Worm (Caenorhabditis elegans): ENCODE data around the gene nduv-3.

The nduv-3 gene

ce11 chrIV:2599634-2600033, 41.5 kb upstream of the nduv-3 start (continued):
- TF ChIP-seq fkh-2 (tag; optimal IDR thresholded peaks at IDR 0.05) (no peak), nhr-43 (tag; optimal IDR thresholded peaks at IDR 0.05; ENCODE audit: poor library complexity, severe bottlenecking) (peak; percentile 49), fkh-10 (GFP tag; optimal IDR thresholded peaks at IDR 0.05) (peak; percentile 68), unc-62 (GFP tag; optimal IDR thresholded peaks at IDR 0.05) (peak; percentile 40), fos-1 (tag; optimal IDR thresholded peaks at IDR 0.05) (peak; percentile 45), nhr-77 (tag; optimal IDR thresholded peaks at IDR 0.05) (no peak), unc-39 (tag; optimal IDR thresholded peaks at IDR 0.05) (no peak)

- no peak for TF ChIP-seq ceh-82 (tag; optimal IDR thresholded peaks at IDR 0.05)
- TF ChIP-seq snpc-4 (tag; optimal IDR thresholded peaks at IDR 0.05), result no peak
- peak; percentile 16 for TF ChIP-seq hmg-11 (tag; optimal IDR thresholded peaks at IDR 0.05)
- TF ChIP-seq nhr-28 (tag; optimal IDR thresholded peaks at IDR 0.05), result no peak
Observed at ce11 chrIV:2600841-2601240, 40.3 kb upstream of the nduv-3 start, which contains the start of gene epg-9. Gene epg-9 (plus strand): TSS chrIV:2601141.

ce11 chrIV:2601988-2602861, 38.9 kb upstream of the nduv-3 start:
- peak; percentile 90 for TF ChIP-seq mdl-1 (tag; optimal IDR thresholded peaks at IDR 0.05)
- peak; percentile 90 for TF ChIP-seq ztf-4 (tag; optimal IDR thresholded peaks at IDR 0.05)
- TF ChIP-seq nhr-25 (tag; optimal IDR thresholded peaks at IDR 0.05), result peak; percentile 99
- peak; percentile 86 for TF ChIP-seq mml-1 (tag; optimal IDR thresholded peaks at IDR 0.05)
- peak; percentile 44 to 83 (median 80) for TF ChIP-seq elt-3 (tag; optimal IDR thresholded peaks at IDR 0.05)
- TF ChIP-seq sea-2 (GFP tag; optimal IDR thresholded peaks at IDR 0.05), result peak; percentile 22
- peak; percentile 81 for TF ChIP-seq tbx-2 (tag; optimal IDR thresholded peaks at IDR 0.05)
- peak; percentile 47 for TF ChIP-seq zag-1 (tag; optimal IDR thresholded peaks at IDR 0.05)
- TF ChIP-seq unc-39 (tag; optimal IDR thresholded peaks at IDR 0.05), result no peak
- TF ChIP-seq ZK546.5 (tag; optimal IDR thresholded peaks at IDR 0.05), result no peak
- TF ChIP-seq ceh-82 (tag; optimal IDR thresholded peaks at IDR 0.05), result peak; percentile 5
- TF ChIP-seq nhr-23 (tag; optimal IDR thresholded peaks at IDR 0.05), result peak; percentile 99
- TF ChIP-seq R02D3.7 (tag; optimal IDR thresholded peaks at IDR 0.05), result peak; percentile 70
- no peak for TF ChIP-seq nhr-67 (tag; optimal IDR thresholded peaks at IDR 0.05)
- peak; percentile 96 for TF ChIP-seq skn-1 (tag; optimal IDR thresholded peaks at IDR 0.05)
- TF ChIP-seq ceh-16 (tag; optimal IDR thresholded peaks at IDR 0.05), result no peak
- no peak for TF ChIP-seq nhr-12 (tag; optimal IDR thresholded peaks at IDR 0.05)
- peak; percentile 60 for TF ChIP-seq elt-1 (tag; optimal IDR thresholded peaks at IDR 0.05)
- no peak for TF ChIP-seq nhr-237 (tag; optimal IDR thresholded peaks at IDR 0.05)
- TF ChIP-seq nfya-1 (tag; optimal IDR thresholded peaks at IDR 0.05; ENCODE audit: insufficient read depth), result peak; percentile 96
- peak; percentile 96 for TF ChIP-seq elt-2 (tag; optimal IDR thresholded peaks at IDR 0.05)
- TF ChIP-seq ama-1 (optimal IDR thresholded peaks at IDR 0.05), result peak; percentile 96
- peak; percentile 73 for TF ChIP-seq lin-39 (tag; optimal IDR thresholded peaks at IDR 0.05)
- TF ChIP-seq pqm-1 (tag; optimal IDR thresholded peaks at IDR 0.05), result peak; percentile 97
- TF ChIP-seq nhr-43 (tag; optimal IDR thresholded peaks at IDR 0.05; ENCODE audit: poor library complexity, severe bottlenecking), result peak; percentile 98
- TF ChIP-seq ceh-9 (tag; optimal IDR thresholded peaks at IDR 0.05), result no peak
- TF ChIP-seq jun-1 (tag; optimal IDR thresholded peaks at IDR 0.05), result peak; percentile 99
- peak; percentile 65 for TF ChIP-seq fos-1 (tag; optimal IDR thresholded peaks at IDR 0.05)
- TF ChIP-seq egl-5 (tag; optimal IDR thresholded peaks at IDR 0.05), result peak; percentile 39
- TF ChIP-seq egl-27 (tag; optimal IDR thresholded peaks at IDR 0.05), result peak; percentile 79
- TF ChIP-seq lin-15B (tag; optimal IDR thresholded peaks at IDR 0.05), result peak; percentile 82
- peak; percentile 51 for TF ChIP-seq nhr-76 (tag; optimal IDR thresholded peaks at IDR 0.05)
- TF ChIP-seq snpc-4 (tag; optimal IDR thresholded peaks at IDR 0.05), result peak; percentile 84
- peak; percentile 97 for TF ChIP-seq lsy-12 (tag; optimal IDR thresholded peaks at IDR 0.05)
- TF ChIP-seq daf-12 (tag; optimal IDR thresholded peaks at IDR 0.05), result no peak
- TF ChIP-seq fkh-2 (tag; optimal IDR thresholded peaks at IDR 0.05), result no peak
- TF ChIP-seq pha-4 (tag; optimal IDR thresholded peaks at IDR 0.05), result peak; percentile 99
- TF ChIP-seq nhr-77 (tag; optimal IDR thresholded peaks at IDR 0.05), result peak; percentile 70
- TF ChIP-seq unc-62 (GFP tag; optimal IDR thresholded peaks at IDR 0.05), result peak; percentile 86
- peak; percentile 72 for TF ChIP-seq nhr-28 (tag; optimal IDR thresholded peaks at IDR 0.05)
- peak; percentile 91 for TF ChIP-seq nhr-11 (tag; optimal IDR thresholded peaks at IDR 0.05)
- no peak for TF ChIP-seq aly-2 (tag; optimal IDR thresholded peaks at IDR 0.05)
- peak; percentile 91 for TF ChIP-seq hmg-11 (tag; optimal IDR thresholded peaks at IDR 0.05)
- peak; percentile 91 for TF ChIP-seq ceh-28 (tag; optimal IDR thresholded peaks at IDR 0.05)
- peak; percentile 55 for TF ChIP-seq fkh-10 (GFP tag; optimal IDR thresholded peaks at IDR 0.05)
- TF ChIP-seq ztf-11 (tag; optimal IDR thresholded peaks at IDR 0.05), result no peak

Data from whole organism, L3 larva.